Fruit fly (Drosophila melanogaster): ENCODE data around the gene per.

The per gene

dm6 chrX:2742067-2742466, 56.7 kb downstream of the per start (continued):
- TF ChIP-seq fd59A (GFP tag; optimal IDR thresholded peaks at IDR 0.05) (no peak), CG9139 (GFP tag; optimal IDR thresholded peaks at IDR 0.05) (no peak), CG6276 (GFP tag; optimal IDR thresholded peaks at IDR 0.05) (no peak), spab (GFP tag; optimal IDR thresholded peaks at IDR 0.05) (no peak), CG3919 (GFP tag; optimal IDR thresholded peaks at IDR 0.05) (no peak), fd85E (GFP tag; optimal IDR thresholded peaks at IDR 0.05) (no peak), eg (GFP tag; IDR thresholded peaks at IDR 0.05) (peak; percentile 66; the same call in 2 of the 3 replicates), Hr39 (GFP tag; optimal IDR thresholded peaks at IDR 0.05) (no peak), Smox (GFP tag; optimal IDR thresholded peaks at IDR 0.05) (no peak), CG31627 (GFP tag; optimal IDR thresholded peaks at IDR 0.05) (no peak), OdsH (GFP tag; optimal IDR thresholded peaks at IDR 0.05) (no peak), CG7368 (GFP tag; optimal IDR thresholded peaks at IDR 0.05) (no peak), CG8632 (GFP tag; optimal IDR thresholded peaks at IDR 0.05) (no peak), CG16779 (tag; optimal IDR thresholded peaks at IDR 0.05) (peak; percentile 64), Lpt (GFP tag; optimal IDR thresholded peaks at IDR 0.05) (no peak), Ets21C (GFP tag; optimal IDR thresholded peaks at IDR 0.05) (no peak), pdm3 (GFP tag; optimal IDR thresholded peaks at IDR 0.05) (no peak), cyc (GFP tag; optimal IDR thresholded peaks at IDR 0.05) (no peak), svp (GFP tag) (no peak), Sox14 (GFP tag; optimal IDR thresholded peaks at IDR 0.05) (no peak), ss (GFP tag; optimal IDR thresholded peaks at IDR 0.05) (peak in 1 of 2 experiments; percentile 61), CG34406 (GFP tag; optimal IDR thresholded peaks at IDR 0.05) (no peak), Gug (GFP tag; IDR thresholded peaks at IDR 0.05) (no peak), Eip93F (GFP tag; optimal IDR thresholded peaks at IDR 0.05) (no peak), CG6808 (GFP tag; optimal IDR thresholded peaks at IDR 0.05) (peak; percentile 53), achi (GFP tag; optimal IDR thresholded peaks at IDR 0.05) (no peak), vri (GFP tag; optimal IDR thresholded peaks at IDR 0.05) (peak; percentile 92), CG4318 (GFP tag; optimal IDR thresholded peaks at IDR 0.05) (no peak), CG11294 (GFP tag; IDR thresholded peaks at IDR 0.05) (no peak), Hr4 (GFP tag; optimal IDR thresholded peaks at IDR 0.05) (no peak), acj6 (GFP tag; optimal IDR thresholded peaks at IDR 0.05) (no peak), Sox102F (GFP tag; optimal IDR thresholded peaks at IDR 0.05) (no peak), salr (GFP tag; optimal IDR thresholded peaks at IDR 0.05) (no peak), Ets96B (tag; optimal IDR thresholded peaks at IDR 0.05) (peak; percentile 15), CG1621 (tag; optimal IDR thresholded peaks at IDR 0.05) (no peak)
